Worm (Caenorhabditis elegans): Measurements from ENCODE around the gene lron-4.

The lron-4 gene

DNA sequence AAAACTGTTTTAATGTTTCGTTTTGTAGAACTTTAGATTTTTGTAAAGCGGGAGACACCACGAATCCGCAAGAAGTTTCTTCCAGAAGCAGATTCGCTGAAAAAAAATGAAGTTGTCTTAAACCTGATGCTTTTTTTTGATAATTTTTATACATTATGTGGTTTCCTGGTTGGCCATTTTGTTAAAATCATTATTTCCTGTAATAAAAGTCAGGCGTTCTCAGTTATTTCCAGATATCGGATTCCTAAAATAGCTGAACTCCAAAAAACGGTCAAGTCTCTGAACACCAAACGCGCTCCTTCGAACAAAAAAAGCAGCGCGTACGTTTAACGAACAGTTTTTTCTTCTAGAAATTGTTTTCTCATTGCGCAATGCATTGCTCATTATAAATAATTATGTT, 25.4 kb upstream of the lron-4 start (continued):
- no peak for TF ChIP-seq snpc-1.2 (GFP tag; IDR thresholded peaks at IDR 0.05)
- TF ChIP-seq ceh-28 (tag; optimal IDR thresholded peaks at IDR 0.05) = no peak
- TF ChIP-seq ZK546.5 (tag; optimal IDR thresholded peaks at IDR 0.05) = no peak
- TF ChIP-seq snpc-4 (tag; optimal IDR thresholded peaks at IDR 0.05) = no peak
- no peak for TF ChIP-seq ceh-44 (GFP tag; IDR thresholded peaks at IDR 0.05)
- TF ChIP-seq madf-9 (GFP tag; conservative IDR thresholded peaks at IDR 0.05) = no peak
- no peak for TF ChIP-seq nhr-42 (GFP tag; IDR thresholded peaks at IDR 0.05)
- TF ChIP-seq mep-1 (tag; optimal IDR thresholded peaks at IDR 0.05) = peak; percentile 30

DNA sequence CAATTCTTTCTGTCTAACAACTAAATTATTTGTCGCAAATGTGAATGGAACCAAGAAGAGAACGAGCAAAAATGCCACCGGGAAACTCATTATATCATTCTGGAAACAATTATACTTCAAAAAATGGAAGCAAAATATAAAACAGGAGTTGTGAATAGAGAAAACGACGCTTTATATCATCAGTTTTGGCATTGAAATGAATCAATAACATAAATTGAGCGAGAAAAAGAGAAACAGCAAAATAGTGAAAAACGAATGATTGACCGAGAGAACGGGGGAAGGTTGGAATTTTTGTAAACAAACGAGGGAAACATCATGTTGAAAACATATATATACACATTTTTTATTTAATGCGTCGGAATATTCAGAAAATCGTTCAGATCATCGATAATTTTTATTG, 24.9 kb upstream of the lron-4 start, which contains the start of gene ctns-1:
Gene ctns-1 (minus strand): TSS at position 101 of the 400 bp plus-strand sequence.
- no peak for TF ChIP-seq gei-8 (GFP tag; optimal IDR thresholded peaks at IDR 0.05)
- TF ChIP-seq dpl-1 (GFP tag; optimal IDR thresholded peaks at IDR 0.05) = no peak
- TF ChIP-seq daf-16 (GFP tag; optimal IDR thresholded peaks at IDR 0.05) = no peak
- peak; percentile 54 for TF ChIP-seq daf-16 (tag; optimal IDR thresholded peaks at IDR 0.05)
- TF ChIP-seq lin-38 (GFP tag; IDR thresholded peaks at IDR 0.05) = peak; percentile 10; the same call in 1 of the 2 replicates
- peak; percentile 8 for TF ChIP-seq mes-2 (tag; optimal IDR thresholded peaks at IDR 0.05; ENCODE audit: poor library complexity, severe bottlenecking)

DNA sequence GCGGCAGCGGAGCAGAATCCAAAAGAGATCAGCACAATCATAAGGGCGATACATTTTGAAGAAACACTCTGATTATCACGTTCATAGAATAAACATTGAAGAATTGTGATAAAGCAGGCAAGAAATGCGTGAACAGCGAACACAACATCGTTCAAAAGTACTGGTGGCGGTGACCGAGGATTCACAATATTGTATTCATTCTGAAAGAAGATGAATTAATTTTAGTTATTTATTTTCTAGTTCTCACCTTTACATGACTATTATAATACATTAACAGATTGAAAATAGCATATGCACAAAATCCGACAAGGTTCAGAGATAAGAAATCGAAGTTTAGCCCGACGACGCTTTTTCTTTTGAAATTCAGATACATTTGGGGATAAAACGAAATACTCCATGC, 24.0 kb upstream of the lron-4 start:
- TF ChIP-seq jun-1 (tag; optimal IDR thresholded peaks at IDR 0.05) = no peak
- TF ChIP-seq F37D6.2 (tag; optimal IDR thresholded peaks at IDR 0.05) = no peak
- peak in 1 of 2 experiments; percentile 94 for TF ChIP-seq unc-62 (GFP tag; optimal IDR thresholded peaks at IDR 0.05 in 1 of 2)
- TF ChIP-seq unc-62 (tag; optimal IDR thresholded peaks at IDR 0.05) = no peak

DNA sequence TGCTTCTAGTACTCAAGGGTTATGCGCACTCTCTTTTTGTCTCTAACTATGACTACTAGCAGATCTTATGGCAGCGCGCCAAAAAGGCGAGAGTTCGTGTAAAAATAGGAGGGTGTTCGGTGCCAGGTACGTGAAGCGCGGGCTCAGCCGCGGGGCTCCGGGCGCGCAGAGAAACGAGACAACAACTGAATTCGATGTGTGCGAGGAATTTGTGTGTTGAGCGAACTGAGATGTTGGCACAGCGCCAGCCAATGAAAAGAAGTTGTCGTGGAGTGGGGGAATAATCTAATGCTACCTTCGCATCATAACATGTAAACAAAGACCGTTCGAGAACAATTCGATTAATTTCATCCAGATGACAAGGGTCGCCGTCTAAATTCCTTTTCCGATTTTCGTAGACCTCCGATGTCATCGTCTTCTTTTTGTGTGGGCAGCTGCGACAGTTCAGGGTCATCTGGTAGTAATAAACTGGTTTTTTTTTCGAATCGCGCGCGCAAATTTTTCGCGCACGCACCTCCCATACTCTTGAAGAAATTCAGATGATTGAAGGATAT, 19.5 kb upstream of the lron-4 start:
- TF ChIP-seq aha-1 (tag) (peak; percentile 97), fkh-10 (GFP tag; optimal IDR thresholded peaks at IDR 0.05) (peak; percentile 67), ctbp-1 (GFP tag; IDR thresholded peaks at IDR 0.05) (peak; percentile 82; the same call in 1 of the 2 replicates), mxl-3 (GFP tag; optimal IDR thresholded peaks at IDR 0.05) (peak; percentile 35), arid-1 (GFP tag; conservative IDR thresholded peaks at IDR 0.05) (no peak), hlh-11 (tag; optimal IDR thresholded peaks at IDR 0.05) (peak; percentile 49), unc-62 (GFP tag; optimal IDR thresholded peaks at IDR 0.05 in 1 of 2) (peak in 1 of 2 experiments; percentile 51), unc-62 (tag; optimal IDR thresholded peaks at IDR 0.05) (no peak), nhr-25 (tag; optimal IDR thresholded peaks at IDR 0.05; ENCODE audit: borderline replicate concordance, insufficient read depth) (peak; percentile 42), nhr-42 (GFP tag; IDR thresholded peaks at IDR 0.05) (peak; percentile 57), hif-1 (tag; optimal IDR thresholded peaks at IDR 0.05) (peak in 1 of 2 experiments; percentile 43), ztf-11 (tag; optimal IDR thresholded peaks at IDR 0.05) (no peak), D1046.2 (GFP tag; IDR thresholded peaks at IDR 0.05) (0 out of 2 replicates have a peak, but pooled peaks have one; percentile 57), egl-43 (GFP tag; IDR thresholded peaks at IDR 0.05) (peak; percentile 80), dve-1 (tag; optimal IDR thresholded peaks at IDR 0.05; ENCODE audit: insufficient read depth) (peak; percentile 24), saeg-2 (GFP tag; IDR thresholded peaks at IDR 0.05) (no peak), php-3 (GFP tag; IDR thresholded peaks at IDR 0.05) (no peak), set-16 (GFP tag; IDR thresholded peaks at IDR 0.05) (peak; percentile 69), Y75B8A.6 (GFP tag; IDR thresholded peaks at IDR 0.05) (no peak), ceh-62 (tag; optimal IDR thresholded peaks at IDR 0.05) (no peak), mes-2 (tag; optimal IDR thresholded peaks at IDR 0.05; ENCODE audit: poor library complexity, severe bottlenecking) (peak; percentile 43), lin-15B (tag; optimal IDR thresholded peaks at IDR 0.05) (no peak), zfp-3 (GFP tag; conservative IDR thresholded peaks at IDR 0.05) (no peak), mxl-2 (GFP tag; conservative IDR thresholded peaks at IDR 0.05) (0 out of 2 replicates have a peak, but pooled peaks have one; percentile 15), lin-38 (GFP tag; IDR thresholded peaks at IDR 0.05) (peak; percentile 32; the same call in 1 of the 2 replicates), hlh-30 (tag; optimal IDR thresholded peaks at IDR 0.05; ENCODE audit: insufficient read depth) (peak; percentile 54), rbr-2 (tag; optimal IDR thresholded peaks at IDR 0.05) (peak; percentile 81), lsy-2 (tag; optimal IDR thresholded peaks at IDR 0.05) (peak; percentile 46 to 78), ceh-20 (GFP tag; IDR thresholded peaks at IDR 0.05) (peak; percentile 39; the same call in 1 of the 2 replicates), daf-16 (GFP tag; optimal IDR thresholded peaks at IDR 0.05) (peak in 1 of 2 experiments; percentile 43), daf-16 (tag; optimal IDR thresholded peaks at IDR 0.05) (no peak), hmg-1.1 (GFP tag; IDR thresholded peaks at IDR 0.05) (peak; percentile 67)
